Worm (Caenorhabditis elegans) whole organism, young adult: Measurements from ENCODE around the gene vha-2.

ENCODE experiments used
- B0019.2 ChIP-seq: fragments of 200-800 bp; sonication (Bioruptor generic); conservative IDR thresholded peaks from 2 replicates; pipeline ENCODE4 v1.3.6; 2022; ENCODE audit warnings: missing genetic modification reagents, missing genetic modification characterization, missing compliant biosample characterization
- C06A6.2 ChIP-seq: fragments of 200-800 bp; sonication (Bioruptor generic); conservative IDR thresholded peaks from 2 replicates; pipeline ENCODE4 v1.3.6; 2022; ENCODE audit warnings: missing genetic modification characterization, missing compliant biosample characterization
- F49E8.2 ChIP-seq: sonication (generic microtip); optimal IDR thresholded peaks from 3 replicates; lab custom pipeline; 2017; ENCODE audit warnings: missing genetic modification characterization, mild to moderate bottlenecking, missing compliant biosample characterization, antibody characterized with exemption, moderate library complexity; ENCODE audit not compliant: insufficient read depth
- K11D2.4 ChIP-seq: fragments of 200-800 bp; sonication (Bioruptor generic); IDR thresholded peaks from 2 replicates; pipeline ENCODE4 v1.3.6; 2022; ENCODE audit warnings: missing genetic modification reagents, missing genetic modification characterization, missing compliant biosample characterization
- K12H6.12 ChIP-seq: fragments of 200-800 bp; sonication (Bioruptor generic); optimal IDR thresholded peaks from 2 replicates; lab custom pipeline; 2018; ENCODE audit warnings: mild to moderate bottlenecking, missing genetic modification characterization, missing compliant biosample characterization
- Y53F4B.3 ChIP-seq: fragments of 200-800 bp; sonication (Bioruptor generic); IDR thresholded peaks from 2 replicates; pipeline ENCODE4 v1.3.6; 2022; ENCODE audit warnings: missing genetic modification reagents, missing genetic modification characterization, missing compliant biosample characterization
- Y56A3A.18 ChIP-seq: fragments of 200-800 bp; sonication (Bioruptor generic); IDR thresholded peaks from 2 replicates; pipeline ENCODE4 v1.3.6; 2022; ENCODE audit warnings: missing genetic modification reagents, missing genetic modification characterization, missing compliant biosample characterization
- Y79H2A.3 ChIP-seq: fragments of 200-800 bp; sonication (Bioruptor generic); conservative IDR thresholded peaks from 2 replicates; pipeline ENCODE4 v1.3.6; 2022; ENCODE audit warnings: missing genetic modification reagents, missing genetic modification characterization, missing compliant biosample characterization
- akir-1 ChIP-seq: fragments of 200-800 bp; sonication (Bioruptor generic); optimal IDR thresholded peaks from 2 replicates; lab custom pipeline; 2018; ENCODE audit warnings: mild to moderate bottlenecking, missing genetic modification characterization, moderate library complexity, missing compliant biosample characterization
- aptf-3 ChIP-seq: fragments of 200-800 bp; sonication (Bioruptor generic); IDR thresholded peaks from 2 replicates; pipeline ENCODE4 v1.3.6; 2022; ENCODE audit warnings: missing genetic modification characterization, missing compliant biosample characterization
- atf-7 ChIP-seq: sonication (generic microtip); optimal IDR thresholded peaks from 2 replicates; lab custom pipeline; 2017; ENCODE audit warnings: mild to moderate bottlenecking, missing genetic modification characterization, missing compliant biosample characterization
- attf-5 ChIP-seq: fragments of 200-800 bp; sonication (Bioruptor generic); optimal IDR thresholded peaks from 2 replicates; lab custom pipeline; 2018; ENCODE audit warnings: mild to moderate bottlenecking, missing genetic modification characterization, missing compliant biosample characterization
- attf-6 ChIP-seq: fragments of 200-800 bp; sonication (Bioruptor generic); IDR thresholded peaks from 2 replicates; pipeline ENCODE4 v1.3.6; 2022; ENCODE audit warnings: missing genetic modification reagents, missing genetic modification characterization, missing compliant biosample characterization
- ceh-40 ChIP-seq: fragments of 200-800 bp; sonication (Bioruptor generic); IDR thresholded peaks from 2 replicates; pipeline ENCODE4 v1.3.6; 2022; ENCODE audit warnings: missing genetic modification characterization, missing compliant biosample characterization
- dox-1 ChIP-seq: fragments of 200-800 bp; sonication (Bioruptor generic); IDR thresholded peaks from 2 replicates; pipeline ENCODE4 v1.3.6; 2022; ENCODE audit warnings: missing genetic modification reagents, missing genetic modification characterization, missing compliant biosample characterization
- ets-4 ChIP-seq: fragments of 200-800 bp; sonication (Bioruptor generic); optimal IDR thresholded peaks from 2 replicates; lab custom pipeline; 2018; ENCODE audit warnings: mild to moderate bottlenecking, missing genetic modification characterization, missing compliant biosample characterization
- hmg-1.2 ChIP-seq: fragments of 200-800 bp; sonication (Bioruptor generic); IDR thresholded peaks from 2 replicates; pipeline ENCODE4 v1.3.6; 2022; ENCODE audit warnings: missing genetic modification reagents, missing genetic modification characterization, missing compliant biosample characterization
- lin-26 ChIP-seq: fragments of 200-800 bp; sonication (Bioruptor generic); IDR thresholded peaks from 2 replicates; pipeline ENCODE4 v1.3.6; 2022; ENCODE audit warnings: missing genetic modification reagents, missing genetic modification characterization, missing compliant biosample characterization
- lin-35 ChIP-seq, 3 experiments: fragments of 150-350 bp in 2 of 3; sonication (generic microtip) in 1 of 3; optimal IDR thresholded peaks; 2 replicates each; lab custom pipeline; 2014 to 2018; ENCODE audit warnings: missing biosample characterization in 3 of 3, missing genetic modification characterization in 3 of 3, missing genetic modification reagents in 3 of 3
- lin-40 ChIP-seq: sonication (generic microtip); optimal IDR thresholded peaks from 2 replicates; lab custom pipeline; 2016; ENCODE audit warnings: missing genetic modification characterization, mild to moderate bottlenecking, missing compliant biosample characterization, missing genotype, missing genetic modification reagents
- lin-54 ChIP-seq: fragments of 200-800 bp; sonication (Bioruptor generic); optimal IDR thresholded peaks from 2 replicates; lab custom pipeline; 2018; ENCODE audit warnings: mild to moderate bottlenecking, missing genetic modification characterization, missing compliant biosample characterization
- lir-1 ChIP-seq: fragments of 200-800 bp; sonication (Bioruptor generic); conservative IDR thresholded peaks from 2 replicates; pipeline ENCODE4 v1.3.6; 2022; ENCODE audit warnings: missing genetic modification reagents, missing genetic modification characterization, missing compliant biosample characterization
- lsy-27 ChIP-seq: sonication (generic microtip); optimal IDR thresholded peaks from 2 replicates; lab custom pipeline; 2017; ENCODE audit warnings: missing genetic modification characterization, mild to moderate bottlenecking, missing compliant biosample characterization, antibody characterized with exemption, missing genotype, borderline replicate concordance; ENCODE audit not compliant: insufficient read depth
- madf-6 ChIP-seq: fragments of 200-800 bp; sonication (Bioruptor generic); IDR thresholded peaks from 2 replicates; pipeline ENCODE4 v1.3.6; 2022; ENCODE audit warnings: missing genetic modification reagents, missing genetic modification characterization, missing compliant biosample characterization
- mcd-1 ChIP-seq: fragments of 200-800 bp; sonication (Bioruptor generic); IDR thresholded peaks from 2 replicates; pipeline ENCODE4 v1.3.6; 2022; ENCODE audit warnings: missing genetic modification reagents, missing genetic modification characterization, missing compliant biosample characterization
- nfya-1 ChIP-seq: sonication (generic microtip); optimal IDR thresholded peaks from 2 replicates; lab custom pipeline; 2017; ENCODE audit warnings: antibody characterized with exemption, missing compliant biosample characterization, missing genetic modification characterization, borderline replicate concordance; ENCODE audit not compliant: insufficient read depth
- nfya-2 ChIP-seq: fragments of 200-800 bp; sonication (Bioruptor generic); IDR thresholded peaks from 2 replicates; pipeline ENCODE4 v1.3.6; 2022; ENCODE audit warnings: missing genetic modification reagents, missing genetic modification characterization, missing compliant biosample characterization
- nfyb-1 ChIP-seq: fragments of 200-800 bp; sonication (Bioruptor generic); IDR thresholded peaks from 2 replicates; pipeline ENCODE4 v1.3.6; 2022; ENCODE audit warnings: missing genetic modification reagents, missing genetic modification characterization, missing compliant biosample characterization
- nhr-120 ChIP-seq: fragments of 200-800 bp; sonication (Bioruptor generic); IDR thresholded peaks from 2 replicates; pipeline ENCODE4 v1.3.6; 2022; ENCODE audit warnings: missing genetic modification characterization, missing compliant biosample characterization
- nhr-80 ChIP-seq: sonication (generic microtip); optimal IDR thresholded peaks from 2 replicates; lab custom pipeline; 2016; ENCODE audit warnings: missing genetic modification characterization, missing compliant biosample characterization
- pbrm-1 ChIP-seq: fragments of 200-800 bp; sonication (Bioruptor generic); IDR thresholded peaks from 2 replicates; pipeline ENCODE4 v1.3.6; 2022; ENCODE audit warnings: missing genetic modification reagents, missing genetic modification characterization, missing compliant biosample characterization
- rec-8 ChIP-seq, 2 experiments: sonication (generic microtip); optimal IDR thresholded peaks; 2 replicates each; lab custom pipeline; 2016; ENCODE audit warnings: mild to moderate bottlenecking in 2 of 2, missing genetic modification characterization in 2 of 2, missing genetic modification reagents in 2 of 2, missing genotype in 2 of 2, missing biosample characterization in 1 of 2, missing compliant biosample characterization in 1 of 2, moderate library complexity in 1 of 2
- sea-2 ChIP-seq: fragments of 200-800 bp; sonication (Bioruptor generic); IDR thresholded peaks from 2 replicates; pipeline ENCODE4 v1.3.6; 2022; ENCODE audit warnings: missing genetic modification characterization, missing compliant biosample characterization
- snpc-1.3 ChIP-seq: sonication (generic microtip); optimal IDR thresholded peaks from 2 replicates; lab custom pipeline; 2017; ENCODE audit warnings: missing genetic modification characterization, mild to moderate bottlenecking, missing compliant biosample characterization, antibody characterized with exemption, moderate library complexity, missing genotype, missing genetic modification reagents; ENCODE audit not compliant: insufficient read depth
- somi-1 ChIP-seq: fragments of 200-800 bp; sonication (Bioruptor generic); optimal IDR thresholded peaks from 2 replicates; lab custom pipeline; 2018; ENCODE audit warnings: mild to moderate bottlenecking, missing genetic modification characterization, missing compliant biosample characterization
- tlf-1 ChIP-seq: fragments of 200-800 bp; sonication (Bioruptor generic); optimal IDR thresholded peaks from 2 replicates; lab custom pipeline; 2018; ENCODE audit warnings: mild to moderate bottlenecking, missing genetic modification characterization, missing compliant biosample characterization
- unc-130 ChIP-seq: sonication (generic microtip); optimal IDR thresholded peaks from 2 replicates; lab custom pipeline; 2016; ENCODE audit warnings: missing genetic modification reagents, missing genetic modification characterization, missing compliant biosample characterization
- ztf-22 ChIP-seq: fragments of 200-800 bp; sonication (Bioruptor generic); optimal IDR thresholded peaks from 2 replicates; lab custom pipeline; 2018; ENCODE audit warnings: mild to moderate bottlenecking, missing genetic modification characterization, moderate library complexity, missing compliant biosample characterization
- ztf-25 ChIP-seq: fragments of 200-800 bp; sonication (Bioruptor generic); IDR thresholded peaks from 2 replicates; pipeline ENCODE4 v1.3.6; 2022; ENCODE audit warnings: missing genetic modification reagents, missing genetic modification characterization, missing compliant biosample characterization
- ztf-26 ChIP-seq: sonication (generic microtip); optimal IDR thresholded peaks from 2 replicates; lab custom pipeline; 2017; ENCODE audit warnings: missing genetic modification characterization, missing compliant biosample characterization
- ztf-28 ChIP-seq: fragments of 200-800 bp; sonication (Bioruptor generic); IDR thresholded peaks from 2 replicates; pipeline ENCODE4 v1.3.6; 2022; ENCODE audit warnings: missing genetic modification reagents, missing genetic modification characterization, missing compliant biosample characterization
- ztf-6 ChIP-seq: fragments of 200-800 bp; sonication (Bioruptor generic); IDR thresholded peaks from 2 replicates; pipeline ENCODE4 v1.3.6; 2022; ENCODE audit warnings: missing genetic modification reagents, missing genetic modification characterization, missing compliant biosample characterization

The vha-2 gene

DNA sequence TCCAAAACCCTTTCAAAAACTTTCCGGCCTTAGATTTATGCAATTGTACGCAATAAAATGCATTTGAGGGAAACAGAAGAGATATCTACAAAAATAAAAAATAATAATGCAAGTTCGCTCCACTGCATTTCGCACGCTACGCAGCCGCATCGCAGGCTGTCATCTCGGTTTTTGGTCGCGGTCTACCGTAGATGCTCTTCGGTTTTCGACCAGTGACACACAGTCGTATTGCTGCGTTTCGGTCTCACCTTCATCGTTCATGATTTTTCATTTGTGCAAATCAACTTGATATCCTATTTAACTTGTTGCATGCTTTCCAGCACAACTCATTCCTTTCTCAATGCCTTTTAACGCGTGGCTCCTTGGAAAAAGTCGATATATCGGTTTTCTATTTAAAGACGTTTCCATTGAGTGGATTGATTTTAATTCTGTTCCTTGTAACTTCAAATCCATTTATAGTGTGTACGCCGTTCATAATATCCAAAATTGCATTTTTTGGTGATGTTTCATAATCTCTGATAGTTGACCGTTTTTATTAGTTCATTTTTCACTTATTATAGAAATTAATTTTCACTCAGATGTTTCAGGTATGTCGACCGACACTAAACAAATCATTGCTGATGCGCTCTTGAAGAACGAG, 1.2 kb upstream of the vha-2 start, which contains the start of gene vha-1 (continued):
- TF ChIP-seq nfyb-1 = peak; percentile 67; the same call in 1 of the 2 replicates
- peak; percentile 43 for TF ChIP-seq lsy-27 (tag; lab: Kevin White, UChicago)
- TF ChIP-seq pbrm-1 = peak; percentile 63
- TF ChIP-seq ztf-28 (GFP tag; lab: Robert Waterston, UW) = no peak
- peak; percentile 34 for TF ChIP-seq ets-4
- TF ChIP-seq attf-5 = peak; percentile 95
- peak; percentile 97 for TF ChIP-seq mcd-1 (GFP tag; lab: Robert Waterston, UW)
- no peak; the same call in 1 of the 2 replicates for TF ChIP-seq C06A6.2 (GFP tag; lab: Robert Waterston, UW)
- no peak for TF ChIP-seq nfya-1 (tag; lab: Kevin White, UChicago)
- peak; percentile 38; the same call in 1 of the 2 replicates for TF ChIP-seq madf-6
- TF ChIP-seq K11D2.4 = peak; percentile 40; the same call in 1 of the 2 replicates
- TF ChIP-seq akir-1 (GFP tag; lab: Kevin White, UChicago) = no peak
- TF ChIP-seq, all 124 proteins: peak for 51

DNA sequence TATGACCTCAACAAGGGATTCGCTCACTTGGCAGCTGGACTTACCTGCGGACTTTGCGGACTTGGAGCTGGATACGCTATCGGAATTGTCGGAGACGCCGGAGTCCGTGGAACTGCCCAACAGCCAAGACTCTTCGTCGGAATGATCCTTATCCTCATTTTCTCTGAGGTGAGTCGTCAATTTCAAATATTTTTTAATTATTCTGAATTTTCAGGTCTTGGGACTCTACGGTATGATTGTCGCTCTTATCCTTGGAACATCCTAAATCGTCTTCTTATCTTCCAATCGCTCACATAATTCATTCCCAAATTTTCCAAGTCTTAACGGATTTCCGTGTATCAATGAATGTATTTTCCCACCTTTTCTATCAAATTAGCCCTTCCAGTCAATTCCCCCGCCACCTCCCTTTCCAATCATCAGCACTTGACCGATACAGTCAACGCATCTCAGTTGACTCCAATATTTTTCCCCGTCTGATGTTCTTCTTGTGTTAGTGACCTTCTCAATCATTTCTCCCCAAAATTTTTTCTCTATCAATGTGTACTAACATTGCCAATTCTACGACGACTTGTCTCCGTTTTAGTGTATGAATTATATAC, 618 bp downstream of the vha-2 start, which contains the start of gene R10E11.6:
R10E11.6 (plus strand) TSS at position 524 of the 599 bp plus-strand sequence.
- TF ChIP-seq rec-8 (tag; optimal IDR thresholded peaks at IDR 0.05; lab: Kevin White, UChicago) (peak in 1 of 2 experiments; percentile 19), Y53F4B.3 (GFP tag; lab: Robert Waterston, UW) (no peak)

DNA sequence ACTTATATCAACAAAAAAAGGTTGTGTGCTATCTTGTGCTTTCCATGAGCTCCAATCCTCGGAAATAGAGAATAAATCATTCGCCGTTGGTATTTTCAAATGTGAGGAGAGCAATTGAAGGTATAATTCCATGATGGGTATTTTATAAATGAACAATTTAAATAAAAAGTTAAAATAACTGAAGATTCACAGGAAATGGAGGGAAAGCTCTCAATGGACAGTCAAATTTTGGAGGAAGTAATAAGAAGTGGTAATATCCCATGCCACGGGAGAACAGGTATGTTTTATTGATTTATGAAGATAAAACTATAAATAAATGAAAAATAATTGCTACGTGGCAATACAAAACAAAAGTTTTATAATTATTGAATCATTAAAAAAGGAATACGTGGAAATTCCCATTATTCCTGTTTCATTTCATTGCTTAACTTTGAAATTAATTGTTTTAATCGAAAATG, 1.2 kb downstream of the vha-2 start:
- TF ChIP-seq attf-6 (GFP tag; lab: Robert Waterston, UW) (no peak), unc-130 (GFP tag; lab: Kevin White, UChicago) (no peak), aptf-3 (GFP tag; lab: Robert Waterston, UW) (no peak), ceh-40 (GFP tag; lab: Robert Waterston, UW) (no peak), lin-40 (tag; lab: Kevin White, UChicago) (peak; percentile 38), hmg-1.2 (GFP tag; lab: Robert Waterston, UW) (peak; percentile 22; the same call in 1 of the 2 replicates), Y79H2A.3 (GFP tag; lab: Robert Waterston, UW) (no peak), F49E8.2 (tag; lab: Kevin White, UChicago) (peak; percentile 24), lin-26 (GFP tag; lab: Robert Waterston, UW) (no peak), nfya-2 (GFP tag; lab: Robert Waterston, UW) (no peak), snpc-1.3 (tag; lab: Kevin White, UChicago) (no peak), ztf-25 (GFP tag; lab: Robert Waterston, UW) (no peak), nhr-80 (tag; lab: Kevin White, UChicago) (no peak), nhr-120 (no peak), ztf-22 (GFP tag; lab: Kevin White, UChicago) (no peak), ztf-26 (tag; lab: Kevin White, UChicago) (no peak), B0019.2 (GFP tag; lab: Robert Waterston, UW) (no peak), lir-1 (GFP tag; lab: Robert Waterston, UW) (no peak), sea-2 (GFP tag; lab: Robert Waterston, UW) (no peak), Y56A3A.18 (GFP tag; lab: Robert Waterston, UW) (peak; percentile 54; the same call in 1 of the 2 replicates), lin-35 (GFP tag; optimal IDR thresholded peaks at IDR 0.05; lab: Kevin White, UChicago) (peak in 1 of 3 experiments; percentile 57), somi-1 (GFP tag; lab: Kevin White, UChicago) (no peak), Y53F4B.3 (GFP tag; lab: Robert Waterston, UW) (no peak), ztf-6 (GFP tag; lab: Robert Waterston, UW) (no peak), ztf-28 (GFP tag; lab: Robert Waterston, UW) (no peak), K12H6.12 (no peak), akir-1 (GFP tag; lab: Kevin White, UChicago) (no peak), atf-7 (tag; lab: Kevin White, UChicago) (peak; percentile 61), dox-1 (GFP tag; lab: Robert Waterston, UW) (no peak), tlf-1 (GFP tag; lab: Kevin White, UChicago) (peak; percentile 42), lin-54 (no peak), C06A6.2 (GFP tag; lab: Robert Waterston, UW) (no peak), mcd-1 (GFP tag; lab: Robert Waterston, UW) (no peak)
